Worm (Caenorhabditis elegans): ENCODE results near the gene T23G7.2.

- TF ChIP-seq snpc-4 (tag; optimal IDR thresholded peaks at IDR 0.05) (no peak), nhr-237 (tag; optimal IDR thresholded peaks at IDR 0.05) (no peak), jun-1 (tag; optimal IDR thresholded peaks at IDR 0.05) (no peak)
These were observed 9.4 kb downstream of the T23G7.2 start for ce11 chrII:9163348-9163747.
